Worm (Caenorhabditis elegans): Measurements from ENCODE around the gene K08E5.6.
A peak's percentile ranks its signal among the peaks of the same experiment; 100 is the strongest.

K08E5.6 gene

ce11 chrIII:10123586-10124233, 17.1 kb upstream of the K08E5.6 start, which contains the start of gene ttll-4 (continued):
- TF ChIP-seq ztf-6 (GFP tag; IDR thresholded peaks at IDR 0.05): no peak
- no peak for TF ChIP-seq C17E4.6 (GFP tag; IDR thresholded peaks at IDR 0.05)
- peak; percentile 63; the same call in 1 of the 2 replicates for TF ChIP-seq rcor-1 (GFP tag; IDR thresholded peaks at IDR 0.05)
- no peak for TF ChIP-seq snpc-1.1 (tag; optimal IDR thresholded peaks at IDR 0.05; ENCODE audit: insufficient read depth)
- no peak for TF ChIP-seq athp-1 (tag; optimal IDR thresholded peaks at IDR 0.05)
- TF ChIP-seq ceh-100 (GFP tag; IDR thresholded peaks at IDR 0.05): peak; percentile 96
- TF ChIP-seq zim-3 (tag; optimal IDR thresholded peaks at IDR 0.05): no peak
- no peak for TF ChIP-seq efl-1 (GFP tag; optimal IDR thresholded peaks at IDR 0.05)
- 0 out of 2 replicates have a peak, but pooled peaks have one; percentile 70 for TF ChIP-seq bed-2 (GFP tag; IDR thresholded peaks at IDR 0.05)
- no peak for TF ChIP-seq B0336.3 (GFP tag; IDR thresholded peaks at IDR 0.05)
- TF ChIP-seq egl-18 (GFP tag; IDR thresholded peaks at IDR 0.05): no peak
- peak; percentile 56; the same call in 1 of the 2 replicates for TF ChIP-seq B0019.2 (GFP tag; conservative IDR thresholded peaks at IDR 0.05)
- no peak for TF ChIP-seq mes-4 (tag; optimal IDR thresholded peaks at IDR 0.05)
- no peak for TF ChIP-seq Y53G8AR.9 (GFP tag; conservative IDR thresholded peaks at IDR 0.05)
- TF ChIP-seq nhr-179 (tag; optimal IDR thresholded peaks at IDR 0.05): no peak
- TF ChIP-seq hlh-26 (GFP tag; conservative IDR thresholded peaks at IDR 0.05): no peak
- TF ChIP-seq die-1 (tag; optimal IDR thresholded peaks at IDR 0.05): no peak
- TF ChIP-seq somi-1 (GFP tag; optimal IDR thresholded peaks at IDR 0.05): no peak
- TF ChIP-seq cebp-2 (GFP tag; IDR thresholded peaks at IDR 0.05): no peak
- TF ChIP-seq ama-1 (optimal IDR thresholded peaks at IDR 0.05): no peak
- no peak for TF ChIP-seq ama-1 (GFP tag; optimal IDR thresholded peaks at IDR 0.05)
- TF ChIP-seq F33H1.4 (GFP tag; IDR thresholded peaks at IDR 0.05): 0 out of 2 replicates have a peak, but pooled peaks have one; percentile 32
- peak; percentile 61; the same call in 1 of the 2 replicates for TF ChIP-seq D2030.7 (GFP tag; IDR thresholded peaks at IDR 0.05)
- TF ChIP-seq lsy-27 (tag; optimal IDR thresholded peaks at IDR 0.05; ENCODE audit: borderline replicate concordance, insufficient read depth): no peak
- TF ChIP-seq fkh-3 (tag; optimal IDR thresholded peaks at IDR 0.05): no peak
- no peak for TF ChIP-seq nfya-2 (GFP tag; IDR thresholded peaks at IDR 0.05)
- no peak for TF ChIP-seq hrde-1 (tag; optimal IDR thresholded peaks at IDR 0.05; ENCODE audit: borderline replicate concordance)
- no peak for TF ChIP-seq F49E8.2 (tag; optimal IDR thresholded peaks at IDR 0.05; ENCODE audit: insufficient read depth)
- peak; percentile 32 for TF ChIP-seq lin-40 (tag; optimal IDR thresholded peaks at IDR 0.05)
- no peak for TF ChIP-seq F39B2.1 (GFP tag; IDR thresholded peaks at IDR 0.05)
- TF ChIP-seq let-526 (GFP tag; IDR thresholded peaks at IDR 0.05): 0 out of 2 replicates have a peak, but pooled peaks have one; percentile 14
- peak in 1 of 2 experiments; percentile 11 for TF ChIP-seq rec-8 (tag; optimal IDR thresholded peaks at IDR 0.05)
- TF ChIP-seq hmg-1.2 (GFP tag; IDR thresholded peaks at IDR 0.05): no peak; the same call in 1 of the 2 replicates
- no peak for TF ChIP-seq xnd-1 (tag; optimal IDR thresholded peaks at IDR 0.05)
- TF ChIP-seq sdz-38 (tag; optimal IDR thresholded peaks at IDR 0.05): no peak
- TF ChIP-seq mcd-1 (GFP tag; IDR thresholded peaks at IDR 0.05): peak; percentile 90
- no peak for TF ChIP-seq sptf-2 (GFP tag; optimal IDR thresholded peaks at IDR 0.05)
- no peak for TF ChIP-seq Y67H2A.10 (GFP tag; conservative IDR thresholded peaks at IDR 0.05)
- no peak for TF ChIP-seq nhr-120 (GFP tag; IDR thresholded peaks at IDR 0.05)
- TF ChIP-seq hlh-12 (tag; optimal IDR thresholded peaks at IDR 0.05): no peak
- TF ChIP-seq snpc-1.3 (tag; optimal IDR thresholded peaks at IDR 0.05; ENCODE audit: insufficient read depth): no peak
- TF ChIP-seq hmg-20 (GFP tag; IDR thresholded peaks at IDR 0.05): 0 out of 2 replicates have a peak, but pooled peaks have one; percentile 23
- TF ChIP-seq snpc-3.4 (tag; optimal IDR thresholded peaks at IDR 0.05): no peak
- no peak for TF ChIP-seq tbp1 (GFP tag; optimal IDR thresholded peaks at IDR 0.05)
- TF ChIP-seq ztf-28 (GFP tag; IDR thresholded peaks at IDR 0.05): 0 out of 2 replicates have a peak, but pooled peaks have one; percentile 64
- TF ChIP-seq Y56A3A.18 (GFP tag; IDR thresholded peaks at IDR 0.05): no peak
- no peak for TF ChIP-seq ekl-4 (GFP tag; IDR thresholded peaks at IDR 0.05)
